Fruit fly (Drosophila melanogaster): ENCODE data around the gene bnl.

Gene bnl

dm6 chr3R:19808430-19808756 is 28.2 kb downstream of the bnl start:
- no peak for TF ChIP-seq noc (tag; optimal IDR thresholded peaks at IDR 0.05)

dm6 chr3R:19807745-19808429 is 28.7 kb downstream of the bnl start:
- no peak for TF ChIP-seq noc (tag; optimal IDR thresholded peaks at IDR 0.05)

- no peak for TF ChIP-seq noc (tag; optimal IDR thresholded peaks at IDR 0.05)
Measured at dm6 chr3R:19807148-19807547, 29.5 kb downstream of the bnl start.

dm6 chr3R:19804905-19805304 is 31.7 kb downstream of the bnl start:
- no peak for TF ChIP-seq noc (tag; optimal IDR thresholded peaks at IDR 0.05)

- no peak for TF ChIP-seq noc (tag; optimal IDR thresholded peaks at IDR 0.05)
Measured at dm6 chr3R:19803539-19803938, 33.1 kb downstream of the bnl start.

- no peak for TF ChIP-seq noc (tag; optimal IDR thresholded peaks at IDR 0.05)
Measured at dm6 chr3R:19802508-19802907, 34.1 kb downstream of the bnl start.

dm6 chr3R:19801752-19802151 is 34.9 kb downstream of the bnl start:
- TF ChIP-seq noc (tag; optimal IDR thresholded peaks at IDR 0.05), result no peak

- TF ChIP-seq noc (tag; optimal IDR thresholded peaks at IDR 0.05), result no peak
Measured at dm6 chr3R:19799614-19800013, 37.0 kb downstream of the bnl start.

- TF ChIP-seq noc (tag; optimal IDR thresholded peaks at IDR 0.05), result no peak
Measured at dm6 chr3R:19796835-19797234, 39.8 kb downstream of the bnl start.

dm6 chr3R:19795332-19795731 is 41.3 kb downstream of the bnl start:
- TF ChIP-seq noc (tag; optimal IDR thresholded peaks at IDR 0.05), result no peak

dm6 chr3R:19793661-19794060 is 43.0 kb downstream of the bnl start:
- TF ChIP-seq noc (tag; optimal IDR thresholded peaks at IDR 0.05), result no peak

dm6 chr3R:19792697-19793096 is 43.9 kb downstream of the bnl start:
- TF ChIP-seq noc (tag; optimal IDR thresholded peaks at IDR 0.05), result no peak

dm6 chr3R:19790805-19791572 is 45.6 kb downstream of the bnl start:
- TF ChIP-seq noc (tag; optimal IDR thresholded peaks at IDR 0.05), result no peak

- no peak for TF ChIP-seq noc (tag; optimal IDR thresholded peaks at IDR 0.05)
Measured at dm6 chr3R:19789942-19790774, 46.5 kb downstream of the bnl start.

dm6 chr3R:19788770-19789169 is 47.8 kb downstream of the bnl start:
- TF ChIP-seq noc (tag; optimal IDR thresholded peaks at IDR 0.05), result no peak

dm6 chr3R:19785451-19785850 is 51.2 kb downstream of the bnl start:
- no peak for TF ChIP-seq noc (tag; optimal IDR thresholded peaks at IDR 0.05)

dm6 chr3R:19783290-19783689 is 53.3 kb downstream of the bnl start, which contains the start of gene Acsx4:
Gene Acsx4, plus strand, starts transcription at chr3R:19783522.
- peak; percentile 17 for TF ChIP-seq noc (tag; optimal IDR thresholded peaks at IDR 0.05)
